Fruit fly (Drosophila melanogaster) S2 (cell line): Measurements from ENCODE around the gene CG14082.

ENCODE experiments used
- CG8478 ChIP-seq: fragments of >200 bp; optimal IDR thresholded peaks from 2 replicates; lab custom pipeline; 2018
- CTCF ChIP-seq, 2 experiments: fragments of >200 bp; optimal IDR thresholded peaks; 2 replicates each; lab custom pipeline; 2018

- TF ChIP-seq CG8478, result no peak
- TF ChIP-seq CTCF (optimal IDR thresholded peaks at IDR 0.05; lab: Kevin White, UChicago), result no peak
Measured at dm6 chr3L:19143940-19144571, 5.3 kb upstream of the CG14082 start.
